Worm (Caenorhabditis elegans) whole organism, mixed stage, embryonic: Measurements from ENCODE around the gene Y67D8C.6.

Experiments used
- ces-1 ChIP-seq: fragments of 150-350 bp; optimal IDR thresholded peaks from 2 replicates; lab custom pipeline; 2014; ENCODE audit warnings: missing biosample characterization, missing genetic modification reagents, missing genetic modification characterization
- elt-1 ChIP-seq: sonication (generic microtip); optimal IDR thresholded peaks from 2 replicates; lab custom pipeline; 2017; ENCODE audit warnings: missing genetic modification characterization, mild to moderate bottlenecking, missing compliant biosample characterization, antibody characterized with exemption, moderate library complexity, borderline replicate concordance; ENCODE audit not compliant: insufficient read depth
- elt-3 ChIP-seq: fragments of 150-350 bp; optimal IDR thresholded peaks from 2 replicates; lab custom pipeline; 2014; ENCODE audit warnings: missing biosample characterization, missing genetic modification characterization
- ham-2 ChIP-seq: fragments of 200-800 bp; sonication (Bioruptor generic); optimal IDR thresholded peaks from 2 replicates; lab custom pipeline; 2018; ENCODE audit warnings: mild to moderate bottlenecking, missing genetic modification characterization, missing compliant biosample characterization
- lin-13 ChIP-seq: fragments of 150-350 bp; optimal IDR thresholded peaks from 2 replicates; lab custom pipeline; 2014; ENCODE audit warnings: missing biosample characterization, missing genetic modification characterization
- lsy-2 ChIP-seq: fragments of 150-350 bp; optimal IDR thresholded peaks from 2 replicates; lab custom pipeline; 2014; ENCODE audit warnings: missing biosample characterization, missing genetic modification characterization
- mab-5 ChIP-seq: fragments of 150-350 bp; optimal IDR thresholded peaks from 2 replicates; lab custom pipeline; 2014; ENCODE audit warnings: missing biosample characterization, missing genetic modification characterization
- mep-1 ChIP-seq: fragments of 150-350 bp; optimal IDR thresholded peaks from 2 replicates; lab custom pipeline; 2017; ENCODE audit warnings: missing biosample characterization, missing genetic modification reagents, missing genetic modification characterization, inconsistent platforms
- nhr-12 ChIP-seq: fragments of 150-350 bp; optimal IDR thresholded peaks from 2 replicates; lab custom pipeline; 2014; ENCODE audit warnings: missing biosample characterization, missing genetic modification characterization
- nhr-28 ChIP-seq: fragments of 150-350 bp; optimal IDR thresholded peaks from 2 replicates; lab custom pipeline; 2014; ENCODE audit warnings: missing biosample characterization, missing genetic modification characterization
- tbx-8 ChIP-seq: fragments of 200-800 bp; sonication (Bioruptor generic); optimal IDR thresholded peaks from 2 replicates; lab custom pipeline; 2018; ENCODE audit warnings: mild to moderate bottlenecking, missing genetic modification characterization, moderate library complexity, missing compliant biosample characterization

ce11 chrIV:3055320-3055719 lies 7.9 kb downstream of the Y67D8C.6 start:
- TF ChIP-seq lin-13 (no peak), lsy-2 (tag; lab: Kevin White, UChicago) (peak; percentile 44), ces-1 (GFP tag; lab: Kevin White, UChicago) (peak; percentile 4), mep-1 (tag; lab: Kevin White, UChicago) (peak; percentile 1), elt-3 (tag; lab: Kevin White, UChicago) (no peak), ham-2 (GFP tag; lab: Kevin White, UChicago) (no peak), nhr-28 (tag; lab: Kevin White, UChicago) (no peak), nhr-12 (tag; lab: Kevin White, UChicago) (no peak), tbx-8 (GFP tag; lab: Kevin White, UChicago) (no peak), mab-5 (tag; lab: Kevin White, UChicago) (no peak), elt-1 (no peak)
